Worm (Caenorhabditis elegans) whole organism, L2 larva: Measurements from ENCODE around the gene T20G5.13.
A peak's percentile ranks its signal among the peaks of the same experiment; 100 is the strongest.

Experiments used
- Y55F3AM.14 ChIP-seq: fragments of 200-800 bp; sonication (Bioruptor generic); optimal IDR thresholded peaks from 2 replicates; lab custom pipeline; 2018; ENCODE audit warnings: mild to moderate bottlenecking, missing genetic modification characterization, missing compliant biosample characterization
- ZK546.5 ChIP-seq: sonication (generic microtip); optimal IDR thresholded peaks from 2 replicates; lab custom pipeline; 2017; ENCODE audit warnings: missing biosample characterization, missing genetic modification characterization
- alr-1 ChIP-seq: fragments of 150-350 bp; optimal IDR thresholded peaks from 2 replicates; lab custom pipeline; 2014; ENCODE audit warnings: missing biosample characterization, missing genetic modification characterization
- blmp-1 ChIP-seq: sonication (generic microtip); optimal IDR thresholded peaks from 2 replicates; lab custom pipeline; 2017; ENCODE audit warnings: missing genetic modification characterization, mild to moderate bottlenecking, missing compliant biosample characterization, antibody characterized with exemption, moderate library complexity; ENCODE audit not compliant: insufficient read depth
- ceh-82 ChIP-seq: fragments of 150-350 bp; optimal IDR thresholded peaks from 2 replicates; lab custom pipeline; 2014; ENCODE audit warnings: missing biosample characterization, missing genetic modification characterization
- egl-27 ChIP-seq: sonication (generic microtip); optimal IDR thresholded peaks from 3 replicates; lab custom pipeline; 2017; ENCODE audit warnings: missing biosample characterization, missing genetic modification reagents, missing genetic modification characterization
- fos-1 ChIP-seq: fragments of 150-350 bp; optimal IDR thresholded peaks from 2 replicates; lab custom pipeline; 2014; ENCODE audit warnings: missing biosample characterization, missing genetic modification characterization
- gmeb-1 ChIP-seq: fragments of 150-350 bp; optimal IDR thresholded peaks from 2 replicates; lab custom pipeline; 2014; ENCODE audit warnings: missing biosample characterization, missing genetic modification characterization
- lin-11 ChIP-seq: fragments of 150-350 bp; sonication (generic microtip); optimal IDR thresholded peaks from 2 replicates; lab custom pipeline; 2014; ENCODE audit warnings: missing biosample characterization, missing genetic modification characterization, inconsistent platforms, mixed read lengths
- lin-39 ChIP-seq: fragments of 150-350 bp; optimal IDR thresholded peaks from 2 replicates; lab custom pipeline; 2014; ENCODE audit warnings: missing biosample characterization, missing genetic modification reagents, missing genetic modification characterization
- mbf-1 ChIP-seq: sonication (generic microtip); optimal IDR thresholded peaks from 2 replicates; lab custom pipeline; 2017; ENCODE audit warnings: missing biosample characterization, missing genetic modification characterization
- mdl-1 ChIP-seq, 2 experiments: fragments of 150-350 bp in 1 of 2; sonication (generic microtip) in 1 of 2; optimal IDR thresholded peaks; 2 replicates each; lab custom pipeline; 2017; ENCODE audit warnings: missing biosample characterization in 2 of 2, missing genetic modification characterization in 2 of 2
- nhr-11 ChIP-seq: fragments of 150-350 bp; optimal IDR thresholded peaks from 2 replicates; lab custom pipeline; 2014; ENCODE audit warnings: missing biosample characterization, missing genetic modification characterization
- nhr-129 ChIP-seq: fragments of 150-350 bp; optimal IDR thresholded peaks from 2 replicates; lab custom pipeline; 2014; ENCODE audit warnings: missing biosample characterization, missing genetic modification characterization
- nhr-21 ChIP-seq: fragments of 150-350 bp; optimal IDR thresholded peaks from 2 replicates; lab custom pipeline; 2014; ENCODE audit warnings: missing biosample characterization, missing genetic modification characterization
- nhr-237 ChIP-seq: fragments of 150-350 bp; optimal IDR thresholded peaks from 2 replicates; lab custom pipeline; 2014; ENCODE audit warnings: missing biosample characterization, missing genetic modification characterization
- nhr-25 ChIP-seq: fragments of 150-350 bp; sonication (generic microtip); optimal IDR thresholded peaks from 3 replicates; lab custom pipeline; 2014; ENCODE audit warnings: missing biosample characterization, missing genetic modification characterization
- nhr-6 ChIP-seq: fragments of 150-350 bp; optimal IDR thresholded peaks from 2 replicates; lab custom pipeline; 2014; ENCODE audit warnings: missing biosample characterization, missing genetic modification characterization
- peb-1 ChIP-seq: fragments of 150-350 bp; optimal IDR thresholded peaks from 2 replicates; lab custom pipeline; 2014; ENCODE audit warnings: missing biosample characterization, missing genetic modification characterization
- sem-4 ChIP-seq: fragments of 150-350 bp; optimal IDR thresholded peaks from 2 replicates; lab custom pipeline; 2014; ENCODE audit warnings: missing biosample characterization, missing genetic modification reagents, missing genetic modification characterization
- skn-1 ChIP-seq: sonication (generic microtip); optimal IDR thresholded peaks from 2 replicates; lab custom pipeline; 2017; ENCODE audit warnings: missing biosample characterization, missing genetic modification characterization
- sma-3 ChIP-seq: sonication (generic microtip); optimal IDR thresholded peaks from 2 replicates; lab custom pipeline; 2016; ENCODE audit warnings: missing genetic modification reagents, missing genetic modification characterization, missing compliant biosample characterization
- sma-9 ChIP-seq, 2 experiments: fragments of 150-350 bp in 1 of 2; sonication (generic microtip) in 1 of 2; optimal IDR thresholded peaks; 2 replicates each; lab custom pipeline; 2014 to 2016; ENCODE audit warnings: missing genetic modification characterization in 2 of 2, mild to moderate bottlenecking in 1 of 2, missing biosample characterization in 1 of 2, missing compliant biosample characterization in 1 of 2, missing genetic modification reagents in 1 of 2, moderate library complexity in 1 of 2
- snpc-4 ChIP-seq: fragments of 150-350 bp; optimal IDR thresholded peaks from 2 replicates; lab custom pipeline; 2014; ENCODE audit warnings: missing biosample characterization, missing genetic modification characterization
- unc-39 ChIP-seq: fragments of 150-350 bp; optimal IDR thresholded peaks from 2 replicates; lab custom pipeline; 2014; ENCODE audit warnings: missing biosample characterization, missing genetic modification characterization
- unc-62 ChIP-seq: fragments of 150-350 bp; optimal IDR thresholded peaks from 2 replicates; lab custom pipeline; 2014; ENCODE audit warnings: missing biosample characterization, missing genetic modification reagents, missing genetic modification characterization
- zag-1 ChIP-seq: fragments of 150-350 bp; optimal IDR thresholded peaks from 2 replicates; lab custom pipeline; 2014; ENCODE audit warnings: missing biosample characterization, missing genetic modification characterization
- ztf-11 ChIP-seq: sonication (generic microtip); optimal IDR thresholded peaks from 2 replicates; lab custom pipeline; 2017; ENCODE audit warnings: missing biosample characterization, missing genetic modification characterization

Gene T20G5.13

DNA sequence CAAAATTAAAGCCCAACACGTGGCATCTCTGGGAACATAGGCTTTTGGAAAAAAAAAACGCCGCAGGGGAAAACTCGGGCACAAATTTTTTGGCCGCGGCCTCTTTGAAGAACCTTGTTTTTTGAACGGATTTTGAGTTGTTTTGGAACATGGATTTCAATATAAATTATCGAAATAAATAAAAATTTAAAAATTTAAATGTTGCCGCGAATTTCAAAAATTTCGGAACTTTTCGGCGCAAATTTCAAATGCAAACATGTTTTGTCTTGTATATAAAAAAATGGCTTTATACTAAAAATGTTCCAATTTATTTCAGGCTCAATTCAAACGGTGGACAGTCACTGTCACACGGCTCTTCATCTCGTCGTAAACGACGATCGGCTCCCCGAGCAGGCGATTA is 42.9 kb upstream of the T20G5.13 start:
- no peak for TF ChIP-seq unc-39
- no peak for TF ChIP-seq ZK546.5 (tag; lab: Kevin White, UChicago)
- TF ChIP-seq mbf-1 (tag; lab: Kevin White, UChicago): no peak
- TF ChIP-seq, all 48 proteins: peak for 0

DNA sequence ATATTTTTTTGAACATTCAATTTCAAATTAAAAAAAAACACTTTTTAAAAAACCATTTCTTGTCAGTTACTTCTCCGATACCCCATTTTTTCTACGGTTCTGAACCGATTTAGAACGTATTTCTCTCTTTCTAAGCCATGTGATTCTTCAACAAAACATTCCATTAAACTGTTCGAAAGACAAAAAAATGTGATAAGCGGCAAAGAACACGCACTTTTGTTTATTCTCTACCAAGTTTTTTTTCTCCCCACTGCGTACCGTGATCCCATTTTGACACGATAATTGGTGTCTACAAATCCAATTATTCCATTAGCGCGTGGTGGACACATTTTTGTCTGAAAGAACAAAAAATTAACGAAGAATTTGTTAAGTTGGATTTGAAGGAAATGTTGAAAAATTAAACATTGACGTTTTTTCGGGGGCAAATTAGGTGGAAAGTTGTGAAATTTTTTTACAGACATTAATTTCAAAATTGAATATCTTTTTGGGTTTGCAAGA is 40.2 kb upstream of the T20G5.13 start:
- TF ChIP-seq snpc-4 (tag; lab: Kevin White, UChicago) (no peak), lin-11 (tag; lab: Kevin White, UChicago) (no peak), nhr-237 (tag; lab: Kevin White, UChicago) (no peak), ceh-82 (tag; lab: Kevin White, UChicago) (no peak), nhr-129 (tag; lab: Kevin White, UChicago) (peak; percentile 13), Y55F3AM.14 (GFP tag; lab: Kevin White, UChicago) (no peak)

DNA sequence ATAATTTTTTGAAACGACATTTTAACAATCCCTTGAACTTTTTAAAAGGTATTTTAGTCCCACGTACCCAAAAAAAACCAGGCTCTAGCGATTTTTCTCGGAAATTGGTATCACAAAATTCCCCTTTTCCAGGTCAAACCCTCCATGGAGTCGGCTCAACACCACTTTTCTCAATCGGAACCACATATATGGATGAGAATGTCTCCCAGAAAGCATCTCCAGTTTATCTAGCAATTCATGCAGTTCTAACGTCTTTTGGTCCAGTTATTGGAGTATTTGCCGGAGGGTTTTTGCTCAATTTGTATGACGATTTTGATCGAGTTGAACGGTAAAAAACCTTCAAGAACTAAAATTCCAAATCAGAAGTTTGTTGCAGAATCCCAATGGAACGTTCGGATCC is 38.9 kb upstream of the T20G5.13 start:
- no peak for TF ChIP-seq mdl-1 (tag; optimal IDR thresholded peaks at IDR 0.05; lab: Kevin White, UChicago)
- no peak for TF ChIP-seq sma-3 (GFP tag; lab: Kevin White, UChicago)
- no peak for TF ChIP-seq mbf-1 (tag; lab: Kevin White, UChicago)

DNA sequence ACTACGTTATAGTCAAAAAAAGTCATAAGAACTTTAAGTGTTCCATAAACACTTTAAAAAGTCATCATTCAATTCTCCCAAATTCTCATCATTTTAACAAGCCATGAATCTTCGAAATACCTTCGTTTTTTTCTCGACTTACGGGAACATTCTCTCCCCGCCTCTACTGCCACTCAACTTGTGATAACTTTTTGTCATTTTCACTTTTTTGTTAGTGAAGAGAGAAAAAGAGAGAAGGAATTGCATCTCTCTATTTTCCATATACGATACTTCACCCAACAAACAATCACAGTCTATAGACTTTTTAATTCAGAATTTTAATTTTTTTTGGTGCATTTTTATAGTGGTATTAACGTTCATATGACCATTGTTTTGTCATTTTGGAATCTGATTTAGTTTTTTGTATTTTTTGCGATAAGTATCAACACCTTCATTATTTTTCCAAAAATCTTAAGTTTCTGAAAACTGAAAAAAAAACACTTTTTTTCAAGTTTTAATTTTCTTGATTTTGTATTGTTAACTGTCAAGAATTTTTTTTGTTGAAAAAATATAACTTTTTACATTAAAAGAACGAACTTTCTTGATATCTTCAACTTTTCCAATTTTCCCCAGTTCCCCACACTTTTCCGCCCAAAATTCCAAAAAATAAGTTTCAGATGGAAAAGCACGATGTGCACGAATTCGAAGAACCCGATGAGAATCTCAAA is 37.5 kb upstream of the T20G5.13 start, which contains the start of gene Y70G10A.3:
TSS of gene Y70G10A.3 (plus strand) at position 657 of the 707 bp plus-strand sequence.
- TF ChIP-seq mdl-1 (tag; optimal IDR thresholded peaks at IDR 0.05; lab: Kevin White, UChicago) (no peak), blmp-1 (tag; lab: Kevin White, UChicago) (peak; percentile 29)

- TF ChIP-seq nhr-21 (peak; percentile 11), snpc-4 (tag; lab: Kevin White, UChicago) (no peak), fos-1 (peak; percentile 9)
Observed at ce11 chrIII:10236291-10236871, 35.2 kb upstream of the T20G5.13 start.

DNA sequence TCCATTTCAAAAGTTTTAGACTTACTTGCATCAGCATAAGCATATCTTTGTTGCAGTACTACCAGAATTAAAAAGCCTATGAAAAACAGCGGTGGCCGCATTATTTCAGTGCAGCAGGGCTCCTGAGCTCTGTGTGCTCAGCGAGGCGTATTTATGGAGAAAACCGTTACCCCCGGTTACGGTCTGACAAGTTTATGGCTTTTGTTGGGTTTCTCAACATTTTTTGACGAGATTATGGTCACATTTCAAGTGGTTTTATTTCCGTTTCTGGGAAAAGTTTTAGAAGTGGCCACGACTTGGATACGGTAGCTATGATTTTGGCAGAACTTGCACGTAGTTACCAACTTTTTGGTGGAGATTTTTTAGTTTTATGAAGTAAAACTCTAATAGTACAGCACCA is 32.8 kb upstream of the T20G5.13 start, which contains the start of gene paml-1:
TSS of gene paml-1 (minus strand) at position 101 of the 400 bp plus-strand sequence.
- no peak for TF ChIP-seq alr-1 (tag; lab: Kevin White, UChicago)
- no peak for TF ChIP-seq sma-3 (GFP tag; lab: Kevin White, UChicago)
- no peak for TF ChIP-seq mbf-1 (tag; lab: Kevin White, UChicago)
- no peak for TF ChIP-seq nhr-25 (tag; lab: Kevin White, UChicago)
- no peak for TF ChIP-seq unc-39
- no peak for TF ChIP-seq ztf-11
- TF ChIP-seq skn-1: no peak
- no peak for TF ChIP-seq sma-9 (GFP tag; optimal IDR thresholded peaks at IDR 0.05; lab: Kevin White, UChicago)
- no peak for TF ChIP-seq sma-9 (tag; optimal IDR thresholded peaks at IDR 0.05; lab: Kevin White, UChicago)
- TF ChIP-seq gmeb-1 (tag; lab: Kevin White, UChicago): no peak
- no peak for TF ChIP-seq sem-4
- TF ChIP-seq nhr-11 (tag; lab: Kevin White, UChicago): no peak
- no peak for TF ChIP-seq peb-1
- no peak for TF ChIP-seq nhr-237 (tag; lab: Kevin White, UChicago)
- no peak for TF ChIP-seq unc-62 (GFP tag; lab: Kevin White, UChicago)

DNA sequence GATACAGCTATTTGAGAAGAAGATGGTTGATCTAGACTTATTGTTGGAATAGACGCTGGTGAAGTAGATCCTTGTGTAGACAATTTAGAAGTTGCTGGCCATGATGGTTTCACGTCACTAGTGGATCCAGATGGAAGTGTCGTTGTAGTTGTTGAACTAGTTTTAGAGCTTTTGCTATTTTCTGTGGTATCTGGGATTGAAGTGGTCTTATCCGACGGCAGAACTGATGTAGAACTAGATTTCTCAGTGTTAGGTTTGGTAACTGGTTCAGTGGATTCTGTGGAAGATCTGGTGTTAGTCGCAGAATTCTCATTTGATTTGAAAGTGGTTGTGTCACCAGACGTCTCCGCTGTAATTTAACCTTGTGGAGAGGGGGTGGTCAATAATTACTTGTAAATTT is 30.5 kb upstream of the T20G5.13 start:
- no peak for TF ChIP-seq mbf-1 (tag; lab: Kevin White, UChicago)
- no peak for TF ChIP-seq gmeb-1 (tag; lab: Kevin White, UChicago)
- TF ChIP-seq lin-11 (tag; lab: Kevin White, UChicago): no peak
- no peak for TF ChIP-seq zag-1 (tag; lab: Kevin White, UChicago)
- TF ChIP-seq egl-27 (tag; lab: Kevin White, UChicago): no peak
- TF ChIP-seq nhr-6: no peak
- no peak for TF ChIP-seq lin-39 (tag; lab: Kevin White, UChicago)
- no peak for TF ChIP-seq peb-1
- TF ChIP-seq fos-1: no peak
